Worm (Caenorhabditis elegans): Measurements from ENCODE around the gene F16H6.10.

F16H6.10 gene

ce11 chrV:18268744-18269143 is 44.5 kb upstream of the F16H6.10 start, which contains the start of gene fbxa-213:
Gene fbxa-213 (minus strand): TSS chrV:18268844.
- TF ChIP-seq ceh-31 (tag; optimal IDR thresholded peaks at IDR 0.05) (no peak), ceh-19 (GFP tag; optimal IDR thresholded peaks at IDR 0.05) (no peak), ceh-30 (tag; optimal IDR thresholded peaks at IDR 0.05) (no peak), madf-2 (tag; optimal IDR thresholded peaks at IDR 0.05) (no peak), unc-42 (tag; optimal IDR thresholded peaks at IDR 0.05) (no peak), eyg-1 (tag; optimal IDR thresholded peaks at IDR 0.05) (no peak), sox-2 (GFP tag; IDR thresholded peaks at IDR 0.05) (no peak), unc-3 (GFP tag; conservative IDR thresholded peaks at IDR 0.05) (no peak), unc-3 (tag; optimal IDR thresholded peaks at IDR 0.05) (no peak), hlh-6 (tag; optimal IDR thresholded peaks at IDR 0.05) (no peak), ztf-16 (tag; optimal IDR thresholded peaks at IDR 0.05) (no peak), ref-2 (tag; optimal IDR thresholded peaks at IDR 0.05) (no peak), K09A11.1 (tag; optimal IDR thresholded peaks at IDR 0.05; ENCODE audit: insufficient read depth) (no peak), nhr-11 (tag; optimal IDR thresholded peaks at IDR 0.05) (no peak), tbx-7 (tag; optimal IDR thresholded peaks at IDR 0.05) (no peak), fkh-6 (tag; optimal IDR thresholded peaks at IDR 0.05) (no peak), ttx-3 (tag; optimal IDR thresholded peaks at IDR 0.05) (no peak), K02D7.2 (tag; optimal IDR thresholded peaks at IDR 0.05) (no peak), dve-1 (tag; optimal IDR thresholded peaks at IDR 0.05) (no peak), odd-2 (tag; optimal IDR thresholded peaks at IDR 0.05) (no peak)

ce11 chrV:18266238-18266637 is 42.0 kb upstream of the F16H6.10 start, which contains the start of gene R10E8.6:
Gene R10E8.6 (minus strand): TSS chrV:18266391.
- TF ChIP-seq ceh-6 (GFP tag; optimal IDR thresholded peaks at IDR 0.05): no peak

- TF ChIP-seq Y22D7AL.16 (tag; optimal IDR thresholded peaks at IDR 0.05) (no peak), hlh-30 (tag; optimal IDR thresholded peaks at IDR 0.05; ENCODE audit: insufficient read depth) (no peak), npax-4 (tag; optimal IDR thresholded peaks at IDR 0.05) (no peak), pat-9 (tag; optimal IDR thresholded peaks at IDR 0.05) (no peak), sox-2 (GFP tag; IDR thresholded peaks at IDR 0.05) (no peak), odd-2 (tag; optimal IDR thresholded peaks at IDR 0.05) (no peak), K09A11.1 (tag; optimal IDR thresholded peaks at IDR 0.05; ENCODE audit: insufficient read depth) (no peak), syd-9 (tag; optimal IDR thresholded peaks at IDR 0.05) (no peak), ceh-48 (tag; optimal IDR thresholded peaks at IDR 0.05) (no peak), ahr-1 (tag; optimal IDR thresholded peaks at IDR 0.05) (no peak)
Measured at ce11 chrV:18265514-18265913, 41.3 kb upstream of the F16H6.10 start.

ce11 chrV:18254483-18254882 is 30.2 kb upstream of the F16H6.10 start, which contains the start of gene R10E8.5:
Gene R10E8.5 (plus strand): TSS chrV:18254783.
- TF ChIP-seq dve-1 (tag; optimal IDR thresholded peaks at IDR 0.05) (no peak), rnt-1 (tag; optimal IDR thresholded peaks at IDR 0.05) (no peak), elt-4 (tag; optimal IDR thresholded peaks at IDR 0.05) (no peak), mec-3 (tag; optimal IDR thresholded peaks at IDR 0.05; ENCODE audit: borderline replicate concordance) (no peak), ceh-45 (GFP tag; IDR thresholded peaks at IDR 0.05) (no peak), pros-1 (tag; optimal IDR thresholded peaks at IDR 0.05) (no peak), nfya-1 (tag; optimal IDR thresholded peaks at IDR 0.05) (no peak), unc-3 (GFP tag; conservative IDR thresholded peaks at IDR 0.05) (no peak), unc-3 (tag; optimal IDR thresholded peaks at IDR 0.05) (no peak), pat-9 (tag; optimal IDR thresholded peaks at IDR 0.05) (no peak), ztf-16 (tag; optimal IDR thresholded peaks at IDR 0.05) (no peak), pax-1 (tag; optimal IDR thresholded peaks at IDR 0.05) (no peak), ceh-19 (GFP tag; optimal IDR thresholded peaks at IDR 0.05) (no peak), Y22D7AL.16 (tag; optimal IDR thresholded peaks at IDR 0.05) (no peak), pqm-1 (tag; optimal IDR thresholded peaks at IDR 0.05) (no peak), sox-2 (GFP tag; IDR thresholded peaks at IDR 0.05) (no peak), ceh-9 (tag; optimal IDR thresholded peaks at IDR 0.05) (no peak), ceh-30 (tag; optimal IDR thresholded peaks at IDR 0.05) (no peak), odd-2 (tag; optimal IDR thresholded peaks at IDR 0.05) (no peak)

Measured in whole organism, late embryonic.